Fruit fly (Drosophila melanogaster) whole organism, prepupa: ENCODE results near the gene CG13041.

ENCODE experiments used
- Blimp-1 ChIP-seq: fragments of 200-800 bp; sonication (Bioruptor generic); optimal IDR thresholded peaks from 3 replicates; lab custom pipeline; 2017; ENCODE audit warnings: missing biosample characterization, missing genetic modification characterization, mild to moderate bottlenecking, moderate library complexity, missing genetic modification reagents
- CG10631 ChIP-seq: fragments of 200-800 bp; sonication (Bioruptor generic); optimal IDR thresholded peaks from 2 replicates; lab custom pipeline; 2016; ENCODE audit warnings: missing biosample characterization, missing genetic modification characterization
- CG10669 ChIP-seq: fragments of 200-800 bp; sonication (Bioruptor generic); optimal IDR thresholded peaks from 3 replicates; lab custom pipeline; 2018; ENCODE audit warnings: missing biosample characterization, mild to moderate bottlenecking, missing genetic modification characterization, moderate library complexity
- CG11902 ChIP-seq: fragments of 200-800 bp; sonication (Bioruptor generic); optimal IDR thresholded peaks from 3 replicates; lab custom pipeline; 2016; ENCODE audit warnings: missing biosample characterization, missing genetic modification characterization
- CG15336 ChIP-seq: fragments of 200-800 bp; sonication (Bioruptor generic); IDR thresholded peaks from 2 replicates; pipeline ENCODE4 v1.3.6; 2022; ENCODE audit warnings: missing biosample characterization, missing genetic modification characterization
- CG3032 ChIP-seq: fragments of 200-800 bp; optimal IDR thresholded peaks from 2 replicates; lab custom pipeline; 2019; ENCODE audit warnings: missing biosample characterization, mild to moderate bottlenecking, missing genetic modification characterization, moderate library complexity
- CG32006 ChIP-seq: fragments of 200-800 bp; sonication (Bioruptor generic); optimal IDR thresholded peaks from 3 replicates; lab custom pipeline; 2017; ENCODE audit warnings: missing biosample characterization, mild to moderate bottlenecking, missing genetic modification characterization
- CG34406 ChIP-seq: fragments of 200-800 bp; sonication (Bioruptor generic); optimal IDR thresholded peaks from 3 replicates; lab custom pipeline; 2016; ENCODE audit warnings: missing biosample characterization, missing genetic modification characterization
- CG3919 ChIP-seq: fragments of 200-800 bp; sonication (Bioruptor generic); optimal IDR thresholded peaks from 3 replicates; lab custom pipeline; 2016; ENCODE audit warnings: missing biosample characterization, missing genetic modification characterization
- CG6163 ChIP-seq: fragments of 200-800 bp; sonication (Bioruptor generic); IDR thresholded peaks from 3 replicates; pipeline ENCODE4 v1.3.6; 2022; ENCODE audit warnings: missing biosample characterization, missing genetic modification characterization
- CG6276 ChIP-seq: fragments of 200-800 bp; sonication (Bioruptor generic); optimal IDR thresholded peaks from 2 replicates; lab custom pipeline; 2017; ENCODE audit warnings: missing biosample characterization, mild to moderate bottlenecking, missing genetic modification characterization
- CG6792 ChIP-seq: fragments of 200-800 bp; sonication (Bioruptor generic); optimal IDR thresholded peaks from 3 replicates; lab custom pipeline; 2016; ENCODE audit warnings: missing biosample characterization, missing genetic modification characterization
- CG6808 ChIP-seq: fragments of 200-800 bp; sonication (Bioruptor generic); optimal IDR thresholded peaks from 3 replicates; lab custom pipeline; 2017; ENCODE audit warnings: missing biosample characterization, missing genetic modification characterization, mild to moderate bottlenecking, moderate library complexity, missing genetic modification reagents
- CG6854 ChIP-seq: fragments of 200-800 bp; sonication (Bioruptor generic); optimal IDR thresholded peaks from 2 replicates; lab custom pipeline; 2017; ENCODE audit warnings: missing biosample characterization, mild to moderate bottlenecking, missing genetic modification characterization
- CG7368 ChIP-seq: fragments of 200-800 bp; sonication (Bioruptor generic); optimal IDR thresholded peaks from 3 replicates; lab custom pipeline; 2016; ENCODE audit warnings: missing biosample characterization, missing genetic modification characterization
- CG8119 ChIP-seq: fragments of 200-800 bp; sonication (Bioruptor generic); IDR thresholded peaks from 3 replicates; pipeline ENCODE4 v1.3.6; 2022; ENCODE audit warnings: missing biosample characterization, missing genetic modification characterization
- CG9139 ChIP-seq: fragments of 200-800 bp; sonication (Bioruptor generic); optimal IDR thresholded peaks from 3 replicates; lab custom pipeline; 2017; ENCODE audit warnings: missing biosample characterization, mild to moderate bottlenecking, missing genetic modification characterization
- Eip78C ChIP-seq: fragments of 200-800 bp; sonication (Bioruptor generic); peaks from one replicate; lab custom pipeline; 2016; ENCODE audit warnings: missing biosample characterization, missing genetic modification characterization
- Eip93F ChIP-seq: fragments of 200-800 bp; sonication (Bioruptor generic); optimal IDR thresholded peaks from 2 replicates; lab custom pipeline; 2016; ENCODE audit warnings: missing biosample characterization, mild to moderate bottlenecking, missing genetic modification characterization
- Ets96B ChIP-seq: fragments of 200-800 bp; optimal IDR thresholded peaks from 2 replicates; lab custom pipeline; 2019; ENCODE audit warnings: missing biosample characterization, mild to moderate bottlenecking, missing genetic modification characterization, moderate library complexity
- Gug ChIP-seq: fragments of 200-800 bp; sonication (Bioruptor generic); IDR thresholded peaks from 2 replicates; pipeline ENCODE4 v1.3.6; 2022; ENCODE audit warnings: missing biosample characterization, missing genetic modification characterization
- Hr39 ChIP-seq: fragments of 200-800 bp; sonication (Bioruptor generic); optimal IDR thresholded peaks from 2 replicates; lab custom pipeline; 2016; ENCODE audit warnings: missing biosample characterization, missing genetic modification characterization
- Hr4 ChIP-seq: fragments of 200-800 bp; sonication (Bioruptor generic); optimal IDR thresholded peaks from 3 replicates; lab custom pipeline; 2016; ENCODE audit warnings: missing biosample characterization, missing genetic modification characterization
- OdsH ChIP-seq: fragments of 200-800 bp; sonication (Bioruptor generic); optimal IDR thresholded peaks from 3 replicates; lab custom pipeline; 2016; ENCODE audit warnings: missing biosample characterization, missing genetic modification characterization
- Sox102F ChIP-seq: fragments of 200-800 bp; sonication (Bioruptor generic); optimal IDR thresholded peaks from 2 replicates; lab custom pipeline; 2016; ENCODE audit warnings: missing biosample characterization, mild to moderate bottlenecking, missing genetic modification characterization
- Sox14 ChIP-seq: fragments of 200-800 bp; sonication (Bioruptor generic); optimal IDR thresholded peaks from 3 replicates; lab custom pipeline; 2016; ENCODE audit warnings: missing biosample characterization, missing genetic modification characterization
- Sox15 ChIP-seq: fragments of 200-800 bp; sonication (Bioruptor generic); optimal IDR thresholded peaks from 3 replicates; lab custom pipeline; 2016; ENCODE audit warnings: missing biosample characterization, missing genetic modification characterization
- acj6 ChIP-seq: fragments of 200-800 bp; sonication (Bioruptor generic); optimal IDR thresholded peaks from 3 replicates; lab custom pipeline; 2016; ENCODE audit warnings: missing biosample characterization, missing genetic modification characterization
- cyc ChIP-seq: fragments of 200-800 bp; sonication (Bioruptor generic); optimal IDR thresholded peaks from 3 replicates; lab custom pipeline; 2016; ENCODE audit warnings: missing biosample characterization, missing genetic modification characterization
- fd59A ChIP-seq: fragments of 200-800 bp; sonication (Bioruptor generic); optimal IDR thresholded peaks from 2 replicates; lab custom pipeline; 2017; ENCODE audit warnings: missing biosample characterization, mild to moderate bottlenecking, missing genetic modification characterization, missing genetic modification reagents
- lz ChIP-seq: fragments of 200-800 bp; sonication (Bioruptor generic); optimal IDR thresholded peaks from 3 replicates; lab custom pipeline; 2016; ENCODE audit warnings: missing biosample characterization, missing genetic modification characterization
- net ChIP-seq: fragments of 200-800 bp; sonication (Bioruptor generic); optimal IDR thresholded peaks from 3 replicates; lab custom pipeline; 2016; ENCODE audit warnings: missing biosample characterization, missing genetic modification characterization
- salr ChIP-seq, 2 experiments: fragments of 200-800 bp; sonication (Bioruptor generic); optimal IDR thresholded peaks; 3 replicates each; lab custom pipeline; 2016 to 2018; ENCODE audit warnings: missing biosample characterization in 2 of 2, missing genetic modification characterization in 2 of 2, mild to moderate bottlenecking in 1 of 2
- spab ChIP-seq: fragments of 200-800 bp; sonication (Bioruptor generic); optimal IDR thresholded peaks from 2 replicates; lab custom pipeline; 2017; ENCODE audit warnings: missing biosample characterization, mild to moderate bottlenecking, missing genetic modification characterization, missing genetic modification reagents
- ss ChIP-seq, 2 experiments: fragments of 200-800 bp; sonication (Bioruptor generic); optimal IDR thresholded peaks; 2 replicates in 1 of 2; 3 replicates in 1 of 2; lab custom pipeline; 2017 to 2018; ENCODE audit warnings: mild to moderate bottlenecking in 2 of 2, missing biosample characterization in 2 of 2, missing genetic modification characterization in 2 of 2, moderate library complexity in 1 of 2
- svp ChIP-seq: fragments of 200-800 bp; sonication (Bioruptor generic); peaks from one replicate; lab custom pipeline; 2016; ENCODE audit warnings: missing biosample characterization, missing genetic modification characterization

The CG13041 gene

DNA sequence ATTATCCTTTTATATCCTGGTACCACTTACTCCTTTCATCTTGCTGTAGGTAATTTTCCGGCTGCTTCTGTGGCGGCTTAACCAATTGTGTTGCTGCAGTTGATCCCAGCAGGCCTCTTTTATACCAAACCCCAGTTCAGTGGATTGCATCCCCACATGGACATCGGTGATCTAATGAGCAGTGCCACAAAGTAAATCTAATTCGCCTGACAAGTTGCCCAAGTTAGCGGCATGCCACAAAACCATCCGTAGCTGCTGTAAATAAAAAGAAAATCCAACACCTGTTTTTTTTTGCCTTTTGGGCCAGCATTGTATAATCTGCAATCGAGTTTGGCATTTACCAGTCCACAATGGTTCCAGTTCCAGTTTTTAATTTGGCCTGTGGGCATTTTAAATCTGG is 40.2 kb downstream of the CG13041 start, which contains the start of gene CG13050:
TSS of gene CG13050 (minus strand) at position 101 of the 400 bp plus-strand sequence.
- TF ChIP-seq acj6 (GFP tag; lab: Kevin White, UChicago) (no peak), Blimp-1 (GFP tag; lab: Kevin White, UChicago) (no peak), CG6163 (no peak), Sox14 (no peak), lz (GFP tag; lab: Kevin White, UChicago) (no peak), CG3032 (tag; lab: Kevin White, UChicago) (no peak), Hr4 (GFP tag; lab: Kevin White, UChicago) (no peak), CG6792 (GFP tag; lab: Kevin White, UChicago) (no peak), CG11902 (GFP tag; lab: Kevin White, UChicago) (no peak), fd59A (no peak), CG7368 (no peak), Sox102F (GFP tag; lab: Kevin White, UChicago) (no peak), CG32006 (GFP tag; lab: Kevin White, UChicago) (no peak)

- TF ChIP-seq CG3919 (GFP tag; lab: Kevin White, UChicago): no peak
- no peak for TF ChIP-seq Blimp-1 (GFP tag; lab: Kevin White, UChicago)
- no peak for TF ChIP-seq salr (GFP tag; optimal IDR thresholded peaks at IDR 0.05; lab: Kevin White, UChicago)
- no peak for TF ChIP-seq net (GFP tag; lab: Kevin White, UChicago)
- TF ChIP-seq cyc (GFP tag; lab: Kevin White, UChicago): no peak
- TF ChIP-seq CG6276 (GFP tag; lab: Kevin White, UChicago): no peak
- no peak for TF ChIP-seq CG32006 (GFP tag; lab: Kevin White, UChicago)
- no peak for TF ChIP-seq CG15336 (GFP tag; lab: Robert Waterston, UW)
- no peak for TF ChIP-seq CG10631
- no peak for TF ChIP-seq OdsH (GFP tag; lab: Kevin White, UChicago)
- no peak for TF ChIP-seq Sox102F (GFP tag; lab: Kevin White, UChicago)
- no peak for TF ChIP-seq CG11902 (GFP tag; lab: Kevin White, UChicago)
- TF ChIP-seq Sox15 (GFP tag; lab: Kevin White, UChicago): no peak
- no peak for TF ChIP-seq CG9139 (GFP tag; lab: Kevin White, UChicago)
- no peak for TF ChIP-seq fd59A
- TF ChIP-seq CG6854 (GFP tag; lab: Kevin White, UChicago): no peak
These were observed 42.2 kb downstream of the CG13041 start, which contains the start of gene CG13065 for dm6 chr3L:16277135-16277534. Gene CG13065, plus strand, starts transcription at chr3L:16277435.

DNA sequence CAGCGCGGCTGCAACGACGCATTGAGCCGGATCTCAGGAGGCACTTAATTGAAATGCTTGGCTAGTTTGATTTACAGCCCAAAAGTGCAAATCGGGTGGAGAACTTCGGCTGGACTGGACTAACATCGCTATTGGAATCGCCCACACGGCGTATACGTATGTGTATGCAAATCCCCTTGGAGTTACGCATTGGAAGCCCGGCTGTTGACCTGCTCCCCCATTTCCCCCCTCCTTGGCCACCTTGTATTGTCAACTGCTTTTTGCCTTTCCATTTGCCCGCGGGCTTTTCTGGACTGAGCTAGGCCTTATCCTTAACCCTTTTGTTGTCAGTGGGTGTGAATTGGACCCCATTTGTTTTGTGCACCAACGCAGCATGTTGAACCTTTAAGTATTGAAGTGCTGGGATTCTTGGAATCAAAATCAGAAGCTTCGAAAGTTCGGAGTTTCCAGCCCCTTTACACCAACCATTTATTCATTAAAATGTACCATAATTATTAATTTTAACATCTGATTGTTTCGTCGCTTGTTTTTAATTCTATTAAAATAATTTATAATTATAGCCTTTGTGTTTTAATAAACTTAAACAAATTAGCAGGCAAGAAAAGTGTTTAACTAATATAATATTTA is 43.8 kb downstream of the CG13041 start:
- TF ChIP-seq salr (GFP tag; optimal IDR thresholded peaks at IDR 0.05; lab: Kevin White, UChicago) (no peak), CG3032 (tag; lab: Kevin White, UChicago) (peak; percentile 51), Eip78C (GFP tag; lab: Kevin White, UChicago) (peak; percentile 68), CG8119 (GFP tag; lab: Robert Waterston, UW) (no peak), ss (GFP tag; optimal IDR thresholded peaks at IDR 0.05; lab: Kevin White, UChicago) (no peak), cyc (GFP tag; lab: Kevin White, UChicago) (no peak), CG34406 (GFP tag; lab: Kevin White, UChicago) (no peak), CG10669 (GFP tag; lab: Kevin White, UChicago) (peak; percentile 6), Sox15 (GFP tag; lab: Kevin White, UChicago) (no peak), fd59A (peak; percentile 9), Ets96B (tag; lab: Kevin White, UChicago) (peak; percentile 37), CG32006 (GFP tag; lab: Kevin White, UChicago) (peak; percentile 20), CG6808 (GFP tag; lab: Kevin White, UChicago) (peak; percentile 44), Eip93F (GFP tag; lab: Kevin White, UChicago) (no peak), spab (GFP tag; lab: Kevin White, UChicago) (peak; percentile 16), Hr39 (GFP tag; lab: Kevin White, UChicago) (no peak), svp (GFP tag; lab: Kevin White, UChicago) (peak; percentile 17), CG6854 (GFP tag; lab: Kevin White, UChicago) (no peak), Gug (GFP tag; lab: Robert Waterston, UW) (no peak)
